Fruit fly (Drosophila melanogaster): ENCODE measurements around the gene RpS4.

The RpS4 gene

dm6 chr3L:13036706-13037457, 4.7 kb upstream of the RpS4 start, which contains the start of gene Srrm1 (continued):
- TF ChIP-seq CG31388 (GFP tag; optimal IDR thresholded peaks at IDR 0.05) (no peak), CG14441 (GFP tag; IDR thresholded peaks at IDR 0.05) (peak; percentile 36; the same call in 1 of the 2 replicates), shn (GFP tag; optimal IDR thresholded peaks at IDR 0.05) (peak; percentile 45), Nf-YA (GFP tag; IDR thresholded peaks at IDR 0.05) (no peak), CG9932 (GFP tag; IDR thresholded peaks at IDR 0.05) (peak; percentile 71), tx (GFP tag; optimal IDR thresholded peaks at IDR 0.05) (peak; percentile 17), CG12942 (GFP tag; optimal IDR thresholded peaks at IDR 0.05) (no peak), tll (GFP tag; optimal IDR thresholded peaks at IDR 0.05) (no peak), CG13287 (GFP tag; IDR thresholded peaks at IDR 0.05; ENCODE audit: partially characterized antibody) (peak; percentile 93), emc (GFP tag; optimal IDR thresholded peaks at IDR 0.05) (no peak), Gug (GFP tag; IDR thresholded peaks at IDR 0.05) (peak; percentile 55; the same call in 2 of the 4 replicates), cad (GFP tag; optimal IDR thresholded peaks at IDR 0.05) (peak; percentile 71), CG18599 (GFP tag; optimal IDR thresholded peaks at IDR 0.05) (peak; percentile 3), GATAe (GFP tag; conservative IDR thresholded peaks at IDR 0.05) (no peak), Ets97D (GFP tag; optimal IDR thresholded peaks at IDR 0.05) (peak; percentile 75), CG1529 (GFP tag; optimal IDR thresholded peaks at IDR 0.05) (no peak), ems (GFP tag; optimal IDR thresholded peaks at IDR 0.05) (peak; percentile 64), CG11398 (GFP tag; optimal IDR thresholded peaks at IDR 0.05) (no peak), Dek (tag; optimal IDR thresholded peaks at IDR 0.05) (peak; percentile 19), mirr (GFP tag; optimal IDR thresholded peaks at IDR 0.05) (no peak), Side (GFP tag; optimal IDR thresholded peaks at IDR 0.05) (peak; percentile 41), NfI (GFP tag; optimal IDR thresholded peaks at IDR 0.05) (peak; percentile 40), repo (GFP tag; optimal IDR thresholded peaks at IDR 0.05) (peak; percentile 30), kay (GFP tag; optimal IDR thresholded peaks at IDR 0.05) (no peak), ATbp (GFP tag; optimal IDR thresholded peaks at IDR 0.05) (no peak), dysf (GFP tag; IDR thresholded peaks at IDR 0.05) (0 out of 3 replicates have a peak, but pooled peaks have one; percentile 16), Jarid2 (GFP tag; optimal IDR thresholded peaks at IDR 0.05) (no peak), CG10274 (GFP tag; optimal IDR thresholded peaks at IDR 0.05) (no peak), CG3995 (GFP tag; optimal IDR thresholded peaks at IDR 0.05) (peak; percentile 13), Hand (GFP tag; optimal IDR thresholded peaks at IDR 0.05) (no peak), Kr (GFP tag; optimal IDR thresholded peaks at IDR 0.05) (no peak), CG34422 (GFP tag; IDR thresholded peaks at IDR 0.05) (peak; percentile 54; the same call in 2 of the 3 replicates), CG14860 (GFP tag; IDR thresholded peaks at IDR 0.05; ENCODE audit: partially characterized antibody) (peak; percentile 77), rib (GFP tag; IDR thresholded peaks at IDR 0.05) (no peak), lov (optimal IDR thresholded peaks at IDR 0.05) (no peak), lov (GFP tag; IDR thresholded peaks at IDR 0.05) (no peak), aop (GFP tag; IDR thresholded peaks at IDR 0.05) (no peak), CG3163 (GFP tag; optimal IDR thresholded peaks at IDR 0.05) (peak; percentile 38), Sry-β (GFP tag; optimal IDR thresholded peaks at IDR 0.05) (peak; percentile 58), seq (GFP tag; IDR thresholded peaks at IDR 0.05) (no peak), H2.0 (GFP tag; IDR thresholded peaks at IDR 0.05) (no peak), CG8290 (GFP tag; optimal IDR thresholded peaks at IDR 0.05) (no peak), CG8290 (tag; optimal IDR thresholded peaks at IDR 0.05) (peak; percentile 8 to 44), CG10543 (GFP tag; optimal IDR thresholded peaks at IDR 0.05) (peak; percentile 31), Usf (GFP tag; optimal IDR thresholded peaks at IDR 0.05) (no peak), CG16813 (GFP tag; IDR thresholded peaks at IDR 0.05; ENCODE audit: partially characterized antibody) (peak; percentile 93), tap (tag; optimal IDR thresholded peaks at IDR 0.05) (no peak), CG11247 (GFP tag; IDR thresholded peaks at IDR 0.05) (no peak), CG14667 (GFP tag; IDR thresholded peaks at IDR 0.05) (no peak), HLH54F (GFP tag; optimal IDR thresholded peaks at IDR 0.05) (peak; percentile 64), gcm2 (GFP tag; optimal IDR thresholded peaks at IDR 0.05) (peak; percentile 25)
